Fruit fly (Drosophila melanogaster): Measurements from ENCODE around the gene fz4.

Gene fz4

dm6 chrX:7105533-7105932 lies 4.6 kb downstream of the fz4 start:
- TF ChIP-seq Sin3A (optimal IDR thresholded peaks at IDR 0.05) (no peak), h (optimal IDR thresholded peaks at IDR 0.05) (no peak), insv (optimal IDR thresholded peaks at IDR 0.05) (no peak), Myc (optimal IDR thresholded peaks at IDR 0.05) (no peak), ttk (optimal IDR thresholded peaks at IDR 0.05) (no peak), psq (optimal IDR thresholded peaks at IDR 0.05) (no peak)

- TF ChIP-seq Sin3A (optimal IDR thresholded peaks at IDR 0.05), result no peak
- TF ChIP-seq h (optimal IDR thresholded peaks at IDR 0.05), result no peak
- TF ChIP-seq psq (optimal IDR thresholded peaks at IDR 0.05), result no peak
- TF ChIP-seq Myc (optimal IDR thresholded peaks at IDR 0.05), result no peak
- no peak for TF ChIP-seq insv (optimal IDR thresholded peaks at IDR 0.05)
- TF ChIP-seq ttk (optimal IDR thresholded peaks at IDR 0.05), result no peak
Measured at dm6 chrX:7104400-7105068, 5.6 kb downstream of the fz4 start, which contains the start of the genes CG4617 and CG8300. Gene CG4617, minus strand, starts transcription at chrX:7104491. Gene CG8300, plus strand, starts transcription at chrX:7104885.

dm6 chrX:7102013-7102520 lies 8.1 kb downstream of the fz4 start, which contains the start of gene CG4615:
Gene CG4615, minus strand, starts transcription at chrX:7102300.
- no peak for TF ChIP-seq insv (optimal IDR thresholded peaks at IDR 0.05)
- no peak for TF ChIP-seq h (optimal IDR thresholded peaks at IDR 0.05)
- TF ChIP-seq psq (optimal IDR thresholded peaks at IDR 0.05), result no peak
- TF ChIP-seq Myc (optimal IDR thresholded peaks at IDR 0.05), result no peak
- TF ChIP-seq Sin3A (optimal IDR thresholded peaks at IDR 0.05), result no peak
- no peak for TF ChIP-seq ttk (optimal IDR thresholded peaks at IDR 0.05)

dm6 chrX:7101302-7102012 lies 8.7 kb downstream of the fz4 start:
- no peak for TF ChIP-seq insv (optimal IDR thresholded peaks at IDR 0.05)
- TF ChIP-seq h (optimal IDR thresholded peaks at IDR 0.05), result no peak
- no peak for TF ChIP-seq psq (optimal IDR thresholded peaks at IDR 0.05)
- TF ChIP-seq Sin3A (optimal IDR thresholded peaks at IDR 0.05), result no peak
- TF ChIP-seq ttk (optimal IDR thresholded peaks at IDR 0.05), result no peak
- TF ChIP-seq Myc (optimal IDR thresholded peaks at IDR 0.05), result no peak

dm6 chrX:7100689-7101088 lies 9.4 kb downstream of the fz4 start:
- TF ChIP-seq ttk (optimal IDR thresholded peaks at IDR 0.05) (no peak), psq (optimal IDR thresholded peaks at IDR 0.05) (no peak), h (optimal IDR thresholded peaks at IDR 0.05) (no peak), insv (optimal IDR thresholded peaks at IDR 0.05) (no peak), Sin3A (optimal IDR thresholded peaks at IDR 0.05) (no peak), Myc (optimal IDR thresholded peaks at IDR 0.05) (no peak)

dm6 chrX:7097859-7098303 lies 12.2 kb downstream of the fz4 start, which contains the start of gene Sxl:
Gene Sxl, minus strand, starts transcription at chrX:7098053.
- TF ChIP-seq Sin3A (optimal IDR thresholded peaks at IDR 0.05) (no peak), h (optimal IDR thresholded peaks at IDR 0.05) (no peak), insv (optimal IDR thresholded peaks at IDR 0.05) (no peak), psq (optimal IDR thresholded peaks at IDR 0.05) (no peak), ttk (optimal IDR thresholded peaks at IDR 0.05) (no peak), Myc (optimal IDR thresholded peaks at IDR 0.05) (no peak)

- TF ChIP-seq Myc (optimal IDR thresholded peaks at IDR 0.05) (no peak), ttk (optimal IDR thresholded peaks at IDR 0.05) (no peak)
Measured at dm6 chrX:7097071-7097858, 12.9 kb downstream of the fz4 start.

- TF ChIP-seq Myc (optimal IDR thresholded peaks at IDR 0.05), result no peak
- TF ChIP-seq psq (optimal IDR thresholded peaks at IDR 0.05), result no peak
- no peak for TF ChIP-seq insv (optimal IDR thresholded peaks at IDR 0.05)
- TF ChIP-seq ttk (optimal IDR thresholded peaks at IDR 0.05), result no peak
- no peak for TF ChIP-seq Sin3A (optimal IDR thresholded peaks at IDR 0.05)
- no peak for TF ChIP-seq h (optimal IDR thresholded peaks at IDR 0.05)
Measured at dm6 chrX:7096495-7096995, 13.6 kb downstream of the fz4 start.

- TF ChIP-seq ttk (optimal IDR thresholded peaks at IDR 0.05), result no peak
- no peak for TF ChIP-seq Sin3A (optimal IDR thresholded peaks at IDR 0.05)
- no peak for TF ChIP-seq h (optimal IDR thresholded peaks at IDR 0.05)
- no peak for TF ChIP-seq Myc (optimal IDR thresholded peaks at IDR 0.05)
- no peak for TF ChIP-seq psq (optimal IDR thresholded peaks at IDR 0.05)
- TF ChIP-seq insv (optimal IDR thresholded peaks at IDR 0.05), result no peak
Measured at dm6 chrX:7095912-7096494, 14.1 kb downstream of the fz4 start.

dm6 chrX:7095292-7095911 lies 14.7 kb downstream of the fz4 start:
- TF ChIP-seq Sin3A (optimal IDR thresholded peaks at IDR 0.05) (no peak), ttk (optimal IDR thresholded peaks at IDR 0.05) (no peak), psq (optimal IDR thresholded peaks at IDR 0.05) (no peak), insv (optimal IDR thresholded peaks at IDR 0.05) (no peak), h (optimal IDR thresholded peaks at IDR 0.05) (no peak), Myc (optimal IDR thresholded peaks at IDR 0.05) (no peak)

- no peak for TF ChIP-seq Sin3A (optimal IDR thresholded peaks at IDR 0.05)
- TF ChIP-seq insv (optimal IDR thresholded peaks at IDR 0.05), result no peak
- no peak for TF ChIP-seq h (optimal IDR thresholded peaks at IDR 0.05)
- TF ChIP-seq ttk (optimal IDR thresholded peaks at IDR 0.05), result no peak
- TF ChIP-seq Myc (optimal IDR thresholded peaks at IDR 0.05), result no peak
Measured at dm6 chrX:7094861-7095260, 15.3 kb downstream of the fz4 start.

Measured in Kc167 (cell line).